Worm (Caenorhabditis elegans) whole organism, L3 larva: Measurements from ENCODE around the gene srbc-83.

Experiments
- R02D3.7 ChIP-seq: fragments of 150-350 bp; optimal IDR thresholded peaks from 2 replicates; lab custom pipeline; 2014; ENCODE audit warnings: missing biosample characterization, missing genetic modification characterization
- mml-1 ChIP-seq: fragments of 150-350 bp; sonication (generic microtip); optimal IDR thresholded peaks from 3 replicates; lab custom pipeline; 2014; ENCODE audit warnings: missing biosample characterization, missing genetic modification characterization
- nhr-77 ChIP-seq: fragments of 150-350 bp; optimal IDR thresholded peaks from 2 replicates; lab custom pipeline; 2014; ENCODE audit warnings: missing biosample characterization, missing genetic modification characterization
- tbx-2 ChIP-seq: sonication (generic microtip); optimal IDR thresholded peaks from 2 replicates; lab custom pipeline; 2016; ENCODE audit warnings: mild to moderate bottlenecking, missing genetic modification characterization, missing compliant biosample characterization

DNA sequence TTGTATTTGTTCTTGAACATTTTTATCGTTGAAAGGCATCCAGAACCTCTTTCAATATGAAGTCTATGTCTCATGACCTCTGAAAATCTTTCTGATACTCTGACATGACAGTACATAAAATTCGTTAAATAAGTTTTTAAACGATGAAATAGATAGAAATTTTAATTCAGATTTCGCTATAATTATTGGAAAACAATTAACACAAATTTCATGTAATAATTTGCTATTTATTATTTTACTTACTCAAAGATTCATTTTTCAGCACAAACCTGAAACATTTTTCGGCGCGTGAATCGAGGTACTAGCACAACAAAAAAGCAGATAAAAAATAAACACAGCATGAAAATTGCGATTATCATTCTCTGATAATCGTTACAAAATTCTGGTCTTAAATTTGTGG lies 30.7 kb upstream of the srbc-83 start, which contains the start of gene T13F3.4:
- TF ChIP-seq tbx-2 = no peak
- no peak for TF ChIP-seq R02D3.7 (tag; lab: Kevin White, UChicago)
- TF ChIP-seq nhr-77 = no peak
- no peak for TF ChIP-seq mml-1 (tag; lab: Kevin White, UChicago)
